Fruit fly (Drosophila melanogaster) whole organism, embryonic: Measurements from ENCODE around the gene RpL13.

Source experiments
- Antp ChIP-seq: fragments of 200-800 bp; sonication (Bioruptor generic); optimal IDR thresholded peaks from 3 replicates; lab custom pipeline; 2016; ENCODE audit warnings: missing biosample characterization, missing genetic modification characterization
- Bgb ChIP-seq: fragments of 200-800 bp; sonication (Bioruptor generic); IDR thresholded peaks from 2 replicates; pipeline ENCODE4 v1.3.6; 2022; ENCODE audit warnings: missing biosample characterization, missing genetic modification characterization; ENCODE audit not compliant: partially characterized antibody
- Blimp-1 ChIP-seq: fragments of 200-800 bp; sonication (Bioruptor generic); optimal IDR thresholded peaks from 3 replicates; lab custom pipeline; 2018; ENCODE audit warnings: missing biosample characterization, missing genetic modification characterization, mild to moderate bottlenecking, moderate library complexity, missing genetic modification reagents
- CG10366 ChIP-seq: fragments of 200-800 bp; sonication (Bioruptor generic); IDR thresholded peaks from 2 replicates; pipeline ENCODE4 v1.3.6; 2022; ENCODE audit warnings: missing biosample characterization, missing genetic modification characterization
- CG11085 ChIP-seq: fragments of 200-800 bp; sonication (Bioruptor generic); IDR thresholded peaks from 2 replicates; pipeline ENCODE4 v1.3.6; 2022; ENCODE audit warnings: missing biosample characterization, missing genetic modification characterization
- CG12104 ChIP-seq: fragments of 200-800 bp; sonication (Bioruptor generic); optimal IDR thresholded peaks from 3 replicates; lab custom pipeline; 2016; ENCODE audit warnings: missing biosample characterization, missing genetic modification characterization
- CG13296 ChIP-seq: fragments of 200-800 bp; sonication (Bioruptor generic); optimal IDR thresholded peaks from 3 replicates; lab custom pipeline; 2018; ENCODE audit warnings: missing biosample characterization, mild to moderate bottlenecking, missing genetic modification characterization
- CG1647 ChIP-seq: fragments of 200-800 bp; sonication (Bioruptor generic); optimal IDR thresholded peaks from 3 replicates; lab custom pipeline; 2016; ENCODE audit warnings: missing biosample characterization, missing genetic modification characterization
- CG16815 ChIP-seq: fragments of 200-800 bp; sonication (Bioruptor generic); optimal IDR thresholded peaks from 3 replicates; lab custom pipeline; 2017; ENCODE audit warnings: missing biosample characterization, mild to moderate bottlenecking, missing genetic modification characterization
- CG17829 ChIP-seq: fragments of 200-800 bp; optimal IDR thresholded peaks from 2 replicates; lab custom pipeline; 2019; ENCODE audit warnings: missing biosample characterization, mild to moderate bottlenecking, missing genetic modification characterization, moderate library complexity
- CG18476 ChIP-seq: fragments of 200-800 bp; sonication (Bioruptor generic); optimal IDR thresholded peaks from 2 replicates; lab custom pipeline; 2016; ENCODE audit warnings: missing biosample characterization, mild to moderate bottlenecking, missing genetic modification characterization
- CG18599 ChIP-seq: fragments of 200-800 bp; sonication (Bioruptor generic); optimal IDR thresholded peaks from 3 replicates; lab custom pipeline; 2017; ENCODE audit warnings: missing biosample characterization, missing genetic modification characterization, mild to moderate bottlenecking, moderate library complexity, missing genetic modification reagents
- CG42726 ChIP-seq: fragments of 200-800 bp; sonication (Bioruptor generic); IDR thresholded peaks from 2 replicates; pipeline ENCODE4 v1.3.6; 2022; ENCODE audit warnings: missing biosample characterization, missing genetic modification characterization; ENCODE audit not compliant: partially characterized antibody
- CG4707 ChIP-seq: fragments of 200-800 bp; sonication (Bioruptor generic); optimal IDR thresholded peaks from 2 replicates; lab custom pipeline; 2018; ENCODE audit warnings: missing biosample characterization, mild to moderate bottlenecking, missing genetic modification characterization, moderate library complexity
- CG6689 ChIP-seq: fragments of 200-800 bp; sonication (Bioruptor generic); IDR thresholded peaks from 2 replicates; pipeline ENCODE4 v1.3.6; 2022; ENCODE audit warnings: missing biosample characterization, missing genetic modification characterization
- CG6765 ChIP-seq: fragments of 200-800 bp; sonication (Bioruptor generic); optimal IDR thresholded peaks from 3 replicates; lab custom pipeline; 2017; ENCODE audit warnings: missing biosample characterization, mild to moderate bottlenecking, missing genetic modification characterization
- CG8944 ChIP-seq: fragments of 200-800 bp; sonication (Bioruptor generic); optimal IDR thresholded peaks from 3 replicates; lab custom pipeline; 2016; ENCODE audit warnings: missing biosample characterization, missing genetic modification characterization
- CG9437 ChIP-seq: fragments of 200-800 bp; sonication (Bioruptor generic); optimal IDR thresholded peaks from 2 replicates; lab custom pipeline; 2018; ENCODE audit warnings: missing biosample characterization, mild to moderate bottlenecking, missing genetic modification characterization
- CoRest ChIP-seq: fragments of 200-800 bp; sonication (Bioruptor generic); optimal IDR thresholded peaks from 3 replicates; lab custom pipeline; 2018; ENCODE audit warnings: missing biosample characterization, mild to moderate bottlenecking, missing genetic modification characterization, moderate library complexity
- Doc3 ChIP-seq: fragments of 200-800 bp; sonication (Bioruptor generic); IDR thresholded peaks from 3 replicates; pipeline ENCODE4 v1.3.6; 2022; ENCODE audit warnings: missing biosample characterization, missing genetic modification characterization; ENCODE audit not compliant: partially characterized antibody
- Fer2 ChIP-seq: fragments of 200-800 bp; sonication (Bioruptor generic); optimal IDR thresholded peaks from 2 replicates; lab custom pipeline; 2018; ENCODE audit warnings: missing biosample characterization, mild to moderate bottlenecking, missing genetic modification characterization, moderate library complexity
- Fer3 ChIP-seq: fragments of 200-800 bp; sonication (Bioruptor generic); optimal IDR thresholded peaks from 2 replicates; lab custom pipeline; 2018; ENCODE audit warnings: missing biosample characterization, mild to moderate bottlenecking, missing genetic modification characterization, moderate library complexity
- Gug ChIP-seq: fragments of 200-800 bp; sonication (Bioruptor generic); IDR thresholded peaks from 4 replicates; pipeline ENCODE4 v1.3.6; 2022; ENCODE audit warnings: missing biosample characterization, missing genetic modification characterization
- HHEX ChIP-seq: fragments of 200-800 bp; sonication (Bioruptor generic); optimal IDR thresholded peaks from 3 replicates; lab custom pipeline; 2017; ENCODE audit warnings: missing biosample characterization, mild to moderate bottlenecking, missing genetic modification characterization, missing genetic modification reagents
- Hmr ChIP-seq: fragments of 200-800 bp; sonication (Bioruptor generic); optimal IDR thresholded peaks from 3 replicates; lab custom pipeline; 2017; ENCODE audit warnings: mild to moderate bottlenecking, missing biosample characterization, missing genetic modification reagents, missing genetic modification characterization
- Hr3 ChIP-seq: fragments of 200-800 bp; sonication (Bioruptor generic); optimal IDR thresholded peaks from 3 replicates; lab custom pipeline; 2016; ENCODE audit warnings: missing biosample characterization, missing genetic modification characterization
- Poxn ChIP-seq: fragments of 200-800 bp; sonication (Bioruptor generic); IDR thresholded peaks from 2 replicates; pipeline ENCODE4 v1.3.6; 2022; ENCODE audit warnings: missing biosample characterization, missing genetic modification characterization
- Rx ChIP-seq: fragments of 200-800 bp; sonication (Bioruptor generic); IDR thresholded peaks from 2 replicates; pipeline ENCODE4 v1.3.6; 2022; ENCODE audit warnings: missing biosample characterization, missing genetic modification characterization
- Sry-δ ChIP-seq: fragments of 200-800 bp; sonication (Bioruptor generic); optimal IDR thresholded peaks from 2 replicates; lab custom pipeline; 2016; ENCODE audit warnings: missing biosample characterization, missing genetic modification characterization
- TFAM ChIP-seq: fragments of 200-800 bp; sonication (Bioruptor generic); optimal IDR thresholded peaks from 2 replicates; lab custom pipeline; 2017; ENCODE audit warnings: missing biosample characterization, missing genetic modification characterization, inconsistent platforms
- chif ChIP-seq, 2 experiments: fragments of 200-800 bp; sonication (Bioruptor generic); optimal IDR thresholded peaks; 3 replicates each; lab custom pipeline; 2016; ENCODE audit warnings: missing biosample characterization in 2 of 2, missing genetic modification characterization in 2 of 2
- cwo ChIP-seq: fragments of 200-800 bp; sonication (Bioruptor generic); optimal IDR thresholded peaks from 3 replicates; lab custom pipeline; 2017; ENCODE audit warnings: missing biosample characterization, missing genetic modification characterization, mild to moderate bottlenecking, moderate library complexity, missing genetic modification reagents
- dati ChIP-seq: fragments of 200-800 bp; sonication (Bioruptor generic); IDR thresholded peaks from 2 replicates; pipeline ENCODE4 v1.3.6; 2022; ENCODE audit warnings: missing biosample characterization, missing genetic modification characterization
- emc ChIP-seq: fragments of 200-800 bp; sonication (Bioruptor generic); optimal IDR thresholded peaks from 2 replicates; lab custom pipeline; 2016; ENCODE audit warnings: missing biosample characterization, missing genetic modification characterization
- exex ChIP-seq: fragments of 200-800 bp; sonication (Bioruptor generic); optimal IDR thresholded peaks from 4 replicates; lab custom pipeline; 2018; ENCODE audit warnings: missing biosample characterization, mild to moderate bottlenecking, missing genetic modification characterization, moderate library complexity
- fd96Cb ChIP-seq: fragments of 200-800 bp; sonication (Bioruptor generic); optimal IDR thresholded peaks from 2 replicates; lab custom pipeline; 2018; ENCODE audit warnings: missing biosample characterization, mild to moderate bottlenecking, missing genetic modification characterization, moderate library complexity
- fu2 ChIP-seq: fragments of 200-800 bp; sonication (Bioruptor generic); optimal IDR thresholded peaks from 2 replicates; lab custom pipeline; 2016; ENCODE audit warnings: missing biosample characterization, missing genetic modification characterization
- gsb ChIP-seq: fragments of 200-800 bp; sonication (Bioruptor generic); IDR thresholded peaks from 2 replicates; pipeline ENCODE4 v1.3.6; 2022; ENCODE audit warnings: missing biosample characterization, missing genetic modification characterization
- gt ChIP-seq: fragments of 200-800 bp; sonication (Bioruptor generic); IDR thresholded peaks from 2 replicates; pipeline ENCODE4 v1.3.6; 2022; ENCODE audit warnings: missing biosample characterization, missing genetic modification characterization
- hbn ChIP-seq: fragments of 200-800 bp; sonication (Bioruptor generic); IDR thresholded peaks from 2 replicates; pipeline ENCODE4 v1.3.6; 2022; ENCODE audit warnings: missing biosample characterization, missing genetic modification characterization; ENCODE audit not compliant: partially characterized antibody
- jing ChIP-seq: fragments of 200-800 bp; sonication (Bioruptor generic); optimal IDR thresholded peaks from 2 replicates; lab custom pipeline; 2018; ENCODE audit warnings: missing biosample characterization, mild to moderate bottlenecking, missing genetic modification characterization
- mam ChIP-seq: fragments of 200-800 bp; sonication (Bioruptor generic); optimal IDR thresholded peaks from 3 replicates; lab custom pipeline; 2016; ENCODE audit warnings: missing biosample characterization, missing genetic modification characterization
- nerfin-1 ChIP-seq: fragments of 200-800 bp; sonication (Bioruptor generic); optimal IDR thresholded peaks from 3 replicates; lab custom pipeline; 2019; ENCODE audit warnings: missing biosample characterization, mild to moderate bottlenecking, missing genetic modification characterization, moderate library complexity
- nmo ChIP-seq: fragments of 200-800 bp; sonication (Bioruptor generic); optimal IDR thresholded peaks from 2 replicates; lab custom pipeline; 2018; ENCODE audit warnings: missing biosample characterization, mild to moderate bottlenecking, missing genetic modification characterization, moderate library complexity
- peb ChIP-seq: fragments of 200-800 bp; sonication (Bioruptor generic); IDR thresholded peaks from 2 replicates; pipeline ENCODE4 v1.3.6; 2022; ENCODE audit warnings: missing biosample characterization, missing genetic modification characterization
- toy ChIP-seq: fragments of 200-800 bp; sonication (Bioruptor generic); IDR thresholded peaks from 2 replicates; pipeline ENCODE4 v1.3.6; 2022; ENCODE audit warnings: missing biosample characterization, missing genetic modification characterization
- unpg ChIP-seq: fragments of 200-800 bp; sonication (Bioruptor generic); optimal IDR thresholded peaks from 3 replicates; lab custom pipeline; 2018; ENCODE audit warnings: missing biosample characterization, mild to moderate bottlenecking, missing genetic modification characterization, moderate library complexity
- zfh2 ChIP-seq: fragments of 200-800 bp; sonication (Bioruptor generic); optimal IDR thresholded peaks from 2 replicates; lab custom pipeline; 2016; ENCODE audit warnings: missing biosample characterization, missing genetic modification characterization

RpL13 gene

dm6 chr2L:9966983-9967737 lies at the start of gene RpL13, which contains the start of gene Dref (continued):
- TF ChIP-seq peb (GFP tag; lab: Robert Waterston, UW): peak; percentile 50; the same call in 1 of the 2 replicates
- TF ChIP-seq gt (GFP tag; lab: Robert Waterston, UW): 0 out of 2 replicates have a peak, but pooled peaks have one; percentile 16
- TF ChIP-seq Hr3: peak; percentile 55
- peak; percentile 44; the same call in 1 of the 2 replicates for TF ChIP-seq CG6689 (GFP tag; lab: Robert Waterston, UW)
- TF ChIP-seq exex (tag; lab: Kevin White, UChicago): peak; percentile 75
- TF ChIP-seq CG16815 (GFP tag; lab: Kevin White, UChicago): peak; percentile 31
- TF ChIP-seq mam (GFP tag; lab: Kevin White, UChicago): peak; percentile 84
- TF ChIP-seq toy (GFP tag; lab: Robert Waterston, UW): peak; percentile 60; the same call in 1 of the 2 replicates
- TF ChIP-seq CG4707: peak; percentile 94
- peak; percentile 49; the same call in 1 of the 2 replicates for TF ChIP-seq CG11085 (GFP tag; lab: Robert Waterston, UW)
- peak; percentile 70 for TF ChIP-seq Rx (GFP tag; lab: Robert Waterston, UW)
- peak; percentile 83 for TF ChIP-seq CG9437
- TF ChIP-seq emc (GFP tag; lab: Kevin White, UChicago): peak; percentile 79
- no peak for TF ChIP-seq jing (GFP tag; lab: Kevin White, UChicago)
- peak; percentile 51 for TF ChIP-seq CG8944 (GFP tag; lab: Kevin White, UChicago)
- TF ChIP-seq CG13296 (GFP tag; lab: Kevin White, UChicago): peak; percentile 97
- TF ChIP-seq Sry-δ (GFP tag; lab: Kevin White, UChicago): peak; percentile 92
- peak; percentile 67 for TF ChIP-seq Doc3 (GFP tag; lab: Robert Waterston, UW)
- peak; percentile 85 for TF ChIP-seq Antp (GFP tag; lab: Kevin White, UChicago)
- no peak for TF ChIP-seq gsb (GFP tag; lab: Robert Waterston, UW)
- peak; percentile 78 for TF ChIP-seq CG12104 (GFP tag; lab: Kevin White, UChicago)
- peak; percentile 89 for TF ChIP-seq Fer3
- peak; percentile 86 for TF ChIP-seq fu2
- TF ChIP-seq Bgb: peak; percentile 78
- TF ChIP-seq fd96Cb (tag; lab: Kevin White, UChicago): peak; percentile 40
- peak; percentile 67 to 85 for TF ChIP-seq chif (GFP tag; optimal IDR thresholded peaks at IDR 0.05; lab: Kevin White, UChicago)
- peak; percentile 92 for TF ChIP-seq CG18599 (GFP tag; lab: Kevin White, UChicago)
- TF ChIP-seq CG17829 (tag; lab: Kevin White, UChicago): peak; percentile 86
- TF ChIP-seq unpg (GFP tag; lab: Kevin White, UChicago): peak; percentile 82
- peak; percentile 41 for TF ChIP-seq TFAM
- TF ChIP-seq hbn (GFP tag; lab: Robert Waterston, UW): peak; percentile 67
- peak; percentile 81 for TF ChIP-seq cwo (GFP tag; lab: Kevin White, UChicago)
- peak; percentile 68 for TF ChIP-seq CG10366 (GFP tag; lab: Robert Waterston, UW)
- peak; percentile 86 for TF ChIP-seq Fer2 (tag; lab: Kevin White, UChicago)
- TF ChIP-seq zfh2 (GFP tag; lab: Kevin White, UChicago): peak; percentile 83
- peak; percentile 57; the same call in 1 of the 2 replicates for TF ChIP-seq Poxn (GFP tag; lab: Robert Waterston, UW)
- TF ChIP-seq CG1647 (GFP tag; lab: Kevin White, UChicago): peak; percentile 66
- TF ChIP-seq CG42726: no peak
- TF ChIP-seq Blimp-1 (GFP tag; lab: Kevin White, UChicago): peak; percentile 66
- TF ChIP-seq Hmr (GFP tag; lab: Kevin White, UChicago): peak; percentile 96
- peak; percentile 76 for TF ChIP-seq CoRest (tag; lab: Kevin White, UChicago)
- TF ChIP-seq CG18476: peak; percentile 68
- peak; percentile 94 for TF ChIP-seq HHEX (GFP tag; lab: Kevin White, UChicago)
- peak; percentile 71 for TF ChIP-seq dati (GFP tag; lab: Robert Waterston, UW)
- TF ChIP-seq nmo: peak; percentile 84
- peak; percentile 84 for TF ChIP-seq nerfin-1
- peak; percentile 13; the same call in 1 of the 4 replicates for TF ChIP-seq Gug (GFP tag; lab: Robert Waterston, UW)
- TF ChIP-seq CG6765 (GFP tag; lab: Kevin White, UChicago): peak; percentile 98
